Fruit fly (Drosophila melanogaster): ENCODE measurements around the gene Ipk2.

DNA sequence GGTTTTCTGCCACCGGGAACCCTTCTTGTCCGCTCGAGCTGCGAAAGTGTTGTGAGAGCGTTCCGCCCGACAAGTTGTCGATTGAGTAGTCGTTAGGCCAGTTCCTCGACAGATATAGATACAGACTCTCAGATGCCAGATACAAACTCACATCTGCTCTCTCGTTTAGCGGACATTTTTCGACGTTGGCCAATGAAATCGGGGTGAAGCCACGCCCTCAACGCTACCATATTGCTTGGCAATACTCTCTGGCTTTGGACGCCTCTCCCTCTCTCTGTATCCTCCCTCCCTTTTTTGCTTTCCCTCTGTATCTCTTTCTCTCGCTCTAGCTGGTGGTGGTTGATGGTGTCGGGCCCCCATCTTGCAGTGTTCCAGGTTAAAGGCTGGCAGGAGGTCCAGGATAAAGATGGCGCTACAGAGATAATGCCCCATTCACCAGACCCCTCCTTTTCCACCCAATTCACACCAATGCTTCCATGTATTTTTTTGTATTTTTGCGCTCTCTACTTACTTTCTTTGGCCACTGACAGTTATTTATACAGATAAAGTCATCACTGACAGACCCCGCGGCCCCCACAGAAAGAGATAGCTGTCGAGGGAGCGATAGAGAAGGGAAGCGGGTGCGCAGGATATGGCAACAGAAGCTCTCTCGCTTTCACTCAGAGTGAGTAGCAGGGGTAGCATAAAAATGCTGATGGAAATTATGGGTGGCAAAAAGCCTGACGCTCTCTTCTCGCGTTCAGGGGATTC lies 20.7 kb upstream of the Ipk2 start, which contains the start of gene Gsc:
- TF ChIP-seq Rel (GFP tag; optimal IDR thresholded peaks at IDR 0.05) (no peak), Rel (tag; optimal IDR thresholded peaks at IDR 0.05) (no peak), Abd-B (GFP tag; optimal IDR thresholded peaks at IDR 0.05) (no peak), br (GFP tag; optimal IDR thresholded peaks at IDR 0.05) (no peak), foxo (GFP tag; optimal IDR thresholded peaks at IDR 0.05) (no peak), jim (GFP tag; optimal IDR thresholded peaks at IDR 0.05) (no peak), dsf (GFP tag; optimal IDR thresholded peaks at IDR 0.05; ENCODE audit: borderline replicate concordance) (no peak), Myc (optimal IDR thresholded peaks at IDR 0.05) (no peak), Hr78 (GFP tag; optimal IDR thresholded peaks at IDR 0.05) (no peak)

All from whole organism, wandering third instar larva.